Fruit fly (Drosophila melanogaster): Measurements from ENCODE around the gene SrpRbeta.

Gene SrpRbeta

dm6 chr3L:8697862-8698261, 22.2 kb downstream of the SrpRbeta start (continued):
- TF ChIP-seq Gug (GFP tag; IDR thresholded peaks at IDR 0.05) (no peak), acj6 (GFP tag; optimal IDR thresholded peaks at IDR 0.05) (no peak), Hr38 (GFP tag; optimal IDR thresholded peaks at IDR 0.05) (no peak), CG34406 (GFP tag; optimal IDR thresholded peaks at IDR 0.05) (no peak), CG4318 (GFP tag; optimal IDR thresholded peaks at IDR 0.05) (no peak), eg (GFP tag; IDR thresholded peaks at IDR 0.05) (peak; percentile 25; the same call in 1 of the 3 replicates), CG8119 (GFP tag; IDR thresholded peaks at IDR 0.05) (no peak), achi (GFP tag; optimal IDR thresholded peaks at IDR 0.05) (no peak), dsx (GFP tag; optimal IDR thresholded peaks at IDR 0.05; ENCODE audit: poor library complexity, severe bottlenecking) (no peak), dac (GFP tag; optimal IDR thresholded peaks at IDR 0.05) (no peak), Lpt (GFP tag; optimal IDR thresholded peaks at IDR 0.05) (no peak), Ets21C (GFP tag; optimal IDR thresholded peaks at IDR 0.05) (no peak), CG6792 (GFP tag; optimal IDR thresholded peaks at IDR 0.05) (no peak), OdsH (GFP tag; optimal IDR thresholded peaks at IDR 0.05) (no peak), Met (GFP tag; optimal IDR thresholded peaks at IDR 0.05) (no peak), CG11902 (GFP tag; optimal IDR thresholded peaks at IDR 0.05) (no peak), lz (GFP tag; optimal IDR thresholded peaks at IDR 0.05) (no peak), CG7368 (GFP tag; optimal IDR thresholded peaks at IDR 0.05) (no peak), CG3032 (tag; optimal IDR thresholded peaks at IDR 0.05) (no peak), CG9139 (GFP tag; optimal IDR thresholded peaks at IDR 0.05) (peak; percentile 61), fd59A (GFP tag; optimal IDR thresholded peaks at IDR 0.05) (no peak), CG6163 (GFP tag; IDR thresholded peaks at IDR 0.05) (no peak), CG6808 (GFP tag; optimal IDR thresholded peaks at IDR 0.05) (peak; percentile 45), CG8632 (GFP tag; optimal IDR thresholded peaks at IDR 0.05) (no peak), salr (GFP tag; optimal IDR thresholded peaks at IDR 0.05) (no peak), topi (GFP tag; optimal IDR thresholded peaks at IDR 0.05) (no peak)

dm6 chr3L:8696487-8696954, 23.5 kb downstream of the SrpRbeta start:
- TF ChIP-seq CG11902 (GFP tag; optimal IDR thresholded peaks at IDR 0.05) (no peak), CG32006 (GFP tag; optimal IDR thresholded peaks at IDR 0.05) (peak; percentile 19), CG1621 (tag; optimal IDR thresholded peaks at IDR 0.05) (no peak), CG6163 (GFP tag; IDR thresholded peaks at IDR 0.05) (peak; percentile 67; the same call in 2 of the 3 replicates), net (GFP tag; optimal IDR thresholded peaks at IDR 0.05) (peak; percentile 17), Blimp-1 (GFP tag; optimal IDR thresholded peaks at IDR 0.05) (peak; percentile 6), spab (GFP tag; optimal IDR thresholded peaks at IDR 0.05) (peak; percentile 36), esn (GFP tag; optimal IDR thresholded peaks at IDR 0.05) (peak; percentile 24), fkh (GFP tag; optimal IDR thresholded peaks at IDR 0.05) (peak; percentile 99), Ets21C (GFP tag; optimal IDR thresholded peaks at IDR 0.05) (no peak), CG6276 (GFP tag; optimal IDR thresholded peaks at IDR 0.05) (no peak), acj6 (GFP tag; optimal IDR thresholded peaks at IDR 0.05) (peak; percentile 28), Eip78C (GFP tag) (peak; percentile 83), CG6808 (GFP tag; optimal IDR thresholded peaks at IDR 0.05) (peak; percentile 56), CG4318 (GFP tag; optimal IDR thresholded peaks at IDR 0.05) (no peak), CG31627 (GFP tag; optimal IDR thresholded peaks at IDR 0.05) (no peak), cyc (GFP tag; optimal IDR thresholded peaks at IDR 0.05) (peak; percentile 14), CG6792 (GFP tag; optimal IDR thresholded peaks at IDR 0.05) (peak; percentile 35), Sox102F (GFP tag; optimal IDR thresholded peaks at IDR 0.05) (peak; percentile 13), CG10631 (GFP tag; optimal IDR thresholded peaks at IDR 0.05) (peak; percentile 38), Lpt (GFP tag; optimal IDR thresholded peaks at IDR 0.05) (peak; percentile 40), topi (GFP tag; optimal IDR thresholded peaks at IDR 0.05) (peak; percentile 33), CG8319 (GFP tag; optimal IDR thresholded peaks at IDR 0.05) (no peak), vri (GFP tag; optimal IDR thresholded peaks at IDR 0.05) (peak; percentile 46), CG34406 (GFP tag; optimal IDR thresholded peaks at IDR 0.05) (peak; percentile 38), CG8119 (GFP tag; IDR thresholded peaks at IDR 0.05) (0 out of 3 replicates have a peak, but pooled peaks have one; percentile 36), Sox14 (GFP tag; optimal IDR thresholded peaks at IDR 0.05) (peak; percentile 47), svp (GFP tag) (peak; percentile 98), Ets96B (tag; optimal IDR thresholded peaks at IDR 0.05) (no peak), Met (GFP tag; optimal IDR thresholded peaks at IDR 0.05) (peak; percentile 77), CG10669 (GFP tag; optimal IDR thresholded peaks at IDR 0.05) (peak; percentile 10), CG15336 (GFP tag; IDR thresholded peaks at IDR 0.05) (0 out of 2 replicates have a peak, but pooled peaks have one; percentile 20), lz (GFP tag; optimal IDR thresholded peaks at IDR 0.05) (no peak), CG16779 (tag; optimal IDR thresholded peaks at IDR 0.05) (no peak), fd59A (GFP tag; optimal IDR thresholded peaks at IDR 0.05) (no peak), CG9139 (GFP tag; optimal IDR thresholded peaks at IDR 0.05) (peak; percentile 43), Smox (GFP tag; optimal IDR thresholded peaks at IDR 0.05) (no peak)

Data from whole organism, prepupa.